Worm (Caenorhabditis elegans): Measurements from ENCODE around the gene xbx-9.

Gene xbx-9

DNA sequence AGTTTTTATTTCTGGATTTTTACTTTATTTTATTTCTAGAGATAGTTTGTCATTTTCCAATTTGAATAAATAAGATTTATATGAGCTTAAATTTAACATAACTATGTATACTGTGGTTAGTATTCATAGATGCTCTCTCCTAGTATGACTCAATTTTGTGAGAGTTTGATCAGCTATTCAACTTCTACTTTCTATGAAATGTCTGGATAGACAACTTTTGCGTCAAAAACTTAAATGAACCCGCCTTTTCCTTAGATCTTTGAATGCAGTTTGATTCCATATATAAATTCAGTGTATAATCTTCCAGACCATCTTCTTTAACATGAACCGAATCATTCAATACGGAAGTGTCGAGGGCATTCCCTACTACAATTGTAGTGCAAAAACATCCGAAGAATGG lies 34.9 kb downstream of the xbx-9 start, which contains the start of gene srt-43:
srt-43 (plus strand) TSS at position 301 of the 400 bp plus-strand sequence.
- no peak for TF ChIP-seq nhr-11 (tag; optimal IDR thresholded peaks at IDR 0.05)
- TF ChIP-seq nhr-10 (tag; optimal IDR thresholded peaks at IDR 0.05), result no peak
- no peak for TF ChIP-seq mab-5 (tag; optimal IDR thresholded peaks at IDR 0.05)
- no peak for TF ChIP-seq unc-39 (tag; optimal IDR thresholded peaks at IDR 0.05)
- TF ChIP-seq ama-1 (optimal IDR thresholded peaks at IDR 0.05), result no peak
- TF ChIP-seq ceh-16 (tag; optimal IDR thresholded peaks at IDR 0.05), result no peak
- no peak for TF ChIP-seq elt-3 (tag; optimal IDR thresholded peaks at IDR 0.05)
- TF ChIP-seq sem-4 (tag; optimal IDR thresholded peaks at IDR 0.05), result no peak

DNA sequence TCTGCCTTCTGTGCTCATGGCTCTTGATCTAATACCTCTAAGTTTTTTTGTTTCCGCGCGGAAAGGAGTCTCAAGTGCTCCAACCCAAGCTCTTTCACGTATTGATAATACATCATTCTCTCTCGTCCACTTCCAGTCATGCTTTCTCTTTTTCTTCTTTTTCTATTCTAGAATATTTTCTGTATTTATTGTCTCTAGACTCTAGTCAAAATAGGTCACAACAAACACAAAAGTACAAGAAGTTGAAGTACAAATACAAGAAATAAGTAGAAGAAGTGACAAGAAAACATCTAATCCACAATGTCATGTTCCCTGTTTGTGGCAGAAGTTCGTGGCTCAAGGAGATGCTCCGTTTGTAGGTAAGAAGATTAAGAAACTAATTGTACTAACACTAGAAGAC lies 39.2 kb downstream of the xbx-9 start, which contains the start of gene ZC455.1:
ZC455.1 (plus strand) TSS at position 301 of the 400 bp plus-strand sequence.
- TF ChIP-seq ama-1 (optimal IDR thresholded peaks at IDR 0.05) (no peak), F13H6.1 (tag; optimal IDR thresholded peaks at IDR 0.05) (no peak), mab-5 (tag; optimal IDR thresholded peaks at IDR 0.05) (no peak), lin-13 (GFP tag; optimal IDR thresholded peaks at IDR 0.05) (no peak), C34F6.9 (tag; optimal IDR thresholded peaks at IDR 0.05) (no peak), zag-1 (tag; optimal IDR thresholded peaks at IDR 0.05) (no peak), sma-9 (GFP tag; optimal IDR thresholded peaks at IDR 0.05) (no peak), sma-9 (tag; optimal IDR thresholded peaks at IDR 0.05) (no peak), lin-39 (tag; optimal IDR thresholded peaks at IDR 0.05) (no peak), skn-1 (tag; optimal IDR thresholded peaks at IDR 0.05) (no peak), aly-2 (tag; optimal IDR thresholded peaks at IDR 0.05) (no peak), fos-1 (tag; optimal IDR thresholded peaks at IDR 0.05) (no peak), Y55F3AM.14 (GFP tag; optimal IDR thresholded peaks at IDR 0.05) (no peak), ZK546.5 (tag; optimal IDR thresholded peaks at IDR 0.05) (no peak), mbf-1 (tag; optimal IDR thresholded peaks at IDR 0.05) (no peak), lsy-2 (tag; optimal IDR thresholded peaks at IDR 0.05) (no peak)

DNA sequence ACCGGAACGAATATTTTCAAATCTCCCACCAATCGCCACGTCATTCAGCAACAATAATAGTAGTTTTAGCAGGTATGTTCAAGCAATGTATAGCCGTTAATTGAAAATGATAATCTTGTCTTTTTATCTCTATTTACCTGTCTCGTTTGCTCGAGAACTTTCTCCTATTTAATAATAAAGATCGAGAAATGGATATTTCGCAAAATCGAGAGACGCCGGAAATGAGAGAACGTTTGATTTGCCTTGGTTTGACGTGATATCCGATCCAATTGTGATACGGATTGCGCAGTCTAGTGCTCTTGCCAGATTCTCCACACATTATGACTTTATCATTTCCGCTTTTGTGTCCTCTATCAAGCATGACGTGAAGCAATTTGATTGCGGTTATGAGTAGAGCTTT lies 39.9 kb downstream of the xbx-9 start:
- no peak for TF ChIP-seq nhr-23 (tag; optimal IDR thresholded peaks at IDR 0.05)
- no peak for TF ChIP-seq ztf-11 (tag; optimal IDR thresholded peaks at IDR 0.05)
- TF ChIP-seq lin-11 (tag; optimal IDR thresholded peaks at IDR 0.05), result no peak
- TF ChIP-seq snpc-4 (tag; optimal IDR thresholded peaks at IDR 0.05), result no peak
- no peak for TF ChIP-seq lin-13 (GFP tag; optimal IDR thresholded peaks at IDR 0.05)
- TF ChIP-seq unc-55 (GFP tag; optimal IDR thresholded peaks at IDR 0.05), result no peak
- TF ChIP-seq unc-62 (GFP tag; optimal IDR thresholded peaks at IDR 0.05), result no peak
- no peak for TF ChIP-seq Y55F3AM.14 (GFP tag; optimal IDR thresholded peaks at IDR 0.05)
- TF ChIP-seq nhr-77 (tag; optimal IDR thresholded peaks at IDR 0.05), result no peak
- TF ChIP-seq ceh-82 (tag; optimal IDR thresholded peaks at IDR 0.05), result no peak
- no peak for TF ChIP-seq elt-3 (tag; optimal IDR thresholded peaks at IDR 0.05)
- TF ChIP-seq ZK546.5 (tag; optimal IDR thresholded peaks at IDR 0.05), result no peak
- no peak for TF ChIP-seq nhr-237 (tag; optimal IDR thresholded peaks at IDR 0.05)
- no peak for TF ChIP-seq peb-1 (tag; optimal IDR thresholded peaks at IDR 0.05)
- no peak for TF ChIP-seq ztf-4 (tag; optimal IDR thresholded peaks at IDR 0.05)
- no peak for TF ChIP-seq sma-9 (GFP tag; optimal IDR thresholded peaks at IDR 0.05)
- no peak for TF ChIP-seq sma-9 (tag; optimal IDR thresholded peaks at IDR 0.05)
- TF ChIP-seq R02D3.7 (tag; optimal IDR thresholded peaks at IDR 0.05), result no peak
- TF ChIP-seq nhr-12 (tag; optimal IDR thresholded peaks at IDR 0.05), result no peak

DNA sequence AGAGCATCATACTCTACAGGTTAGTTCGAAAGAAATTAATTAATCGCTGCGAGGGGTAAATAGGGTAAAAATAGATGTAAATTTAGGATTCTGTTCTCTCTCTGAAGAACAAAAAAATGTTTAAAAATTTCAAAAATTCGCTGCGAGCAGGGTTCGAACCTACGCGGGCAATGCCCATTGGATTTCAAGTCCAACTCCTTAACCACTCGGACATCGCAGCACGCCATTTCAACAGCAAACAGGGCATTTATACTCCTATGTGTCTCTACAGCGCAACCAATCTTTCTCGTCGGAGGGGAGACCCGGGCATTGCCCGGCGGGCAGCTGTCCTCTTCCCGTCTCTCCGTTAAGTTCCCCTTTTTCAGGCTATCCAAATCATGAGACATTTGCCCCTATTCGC lies 46.2 kb downstream of the xbx-9 start:
- TF ChIP-seq nhr-129 (tag; optimal IDR thresholded peaks at IDR 0.05) (peak; percentile 70), sma-9 (GFP tag; optimal IDR thresholded peaks at IDR 0.05) (peak; percentile 53), sma-9 (tag; optimal IDR thresholded peaks at IDR 0.05) (no peak), sma-3 (GFP tag; optimal IDR thresholded peaks at IDR 0.05) (peak; percentile 49), C34F6.9 (tag; optimal IDR thresholded peaks at IDR 0.05) (peak; percentile 38), nhr-21 (tag; optimal IDR thresholded peaks at IDR 0.05) (no peak), lin-39 (tag; optimal IDR thresholded peaks at IDR 0.05) (no peak), fos-1 (tag; optimal IDR thresholded peaks at IDR 0.05) (peak; percentile 45), lsy-2 (tag; optimal IDR thresholded peaks at IDR 0.05) (peak in 1 of 2 experiments; percentile 5), F13H6.1 (tag; optimal IDR thresholded peaks at IDR 0.05) (peak; percentile 10), crh-2 (tag; optimal IDR thresholded peaks at IDR 0.05) (peak; percentile 18), nhr-23 (tag; optimal IDR thresholded peaks at IDR 0.05) (no peak), gmeb-1 (tag; optimal IDR thresholded peaks at IDR 0.05) (peak; percentile 39), zag-1 (tag; optimal IDR thresholded peaks at IDR 0.05) (no peak), lin-13 (GFP tag; optimal IDR thresholded peaks at IDR 0.05) (peak; percentile 18), mdl-1 (tag; optimal IDR thresholded peaks at IDR 0.05) (no peak)
